Worm (Caenorhabditis elegans) whole organism, late embryonic: ENCODE measurements around the gene C17B7.10.

ENCODE experiments used
- Y22D7AL.16 ChIP-seq: sonication (generic microtip); optimal IDR thresholded peaks from 2 replicates; lab custom pipeline; 2016; ENCODE audit warnings: missing genetic modification characterization, missing compliant biosample characterization
- ceh-34 ChIP-seq: sonication (generic microtip); optimal IDR thresholded peaks from 2 replicates; lab custom pipeline; 2016; ENCODE audit warnings: mild to moderate bottlenecking, missing genetic modification characterization, missing compliant biosample characterization
- elt-2 ChIP-seq: sonication (generic microtip); optimal IDR thresholded peaks from 2 replicates; lab custom pipeline; 2016; ENCODE audit warnings: missing genetic modification reagents, missing genetic modification characterization, missing compliant biosample characterization

DNA sequence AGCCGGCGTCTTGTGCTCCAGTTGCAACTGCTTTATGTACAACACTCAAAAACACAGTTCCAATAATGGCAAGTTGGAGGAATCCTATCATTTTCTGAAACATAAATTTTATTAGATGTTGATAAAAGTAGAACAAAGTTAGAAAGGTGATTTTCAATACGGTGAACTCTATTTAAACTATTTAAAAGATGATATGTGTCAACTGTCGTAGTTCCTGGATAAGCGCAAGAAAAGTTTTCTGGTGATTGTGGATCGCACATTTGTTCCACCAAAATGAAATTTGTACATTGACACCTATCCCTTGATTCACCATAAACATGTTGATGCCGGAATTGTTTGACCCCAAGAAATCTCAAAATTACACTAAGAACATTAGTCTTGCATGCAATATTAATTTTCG lies 9.8 kb downstream of the C17B7.10 start, which contains the start of gene C17B7.9:
- TF ChIP-seq ceh-34 (tag; lab: Kevin White, UChicago) (no peak), Y22D7AL.16 (tag; lab: Kevin White, UChicago) (no peak), elt-2 (tag; lab: Kevin White, UChicago) (no peak)
